Worm (Caenorhabditis elegans): Measurements from ENCODE around the gene tsp-21.

tsp-21 gene

ce11 chrX:9905840-9906239, 26.3 kb upstream of the tsp-21 start, which contains the start of gene F21G4.5:
Gene F21G4.5 (plus strand): TSS chrX:9906140.
- no peak for TF ChIP-seq ztf-4 (tag; optimal IDR thresholded peaks at IDR 0.05)
- no peak for TF ChIP-seq fos-1 (tag; optimal IDR thresholded peaks at IDR 0.05)
- TF ChIP-seq nhr-25 (tag; optimal IDR thresholded peaks at IDR 0.05) = no peak
- TF ChIP-seq ZK546.5 (tag; optimal IDR thresholded peaks at IDR 0.05) = no peak
- TF ChIP-seq nfya-1 (tag; optimal IDR thresholded peaks at IDR 0.05; ENCODE audit: insufficient read depth) = no peak
- TF ChIP-seq skn-1 (tag; optimal IDR thresholded peaks at IDR 0.05) = no peak
- no peak for TF ChIP-seq unc-39 (tag; optimal IDR thresholded peaks at IDR 0.05)
- no peak for TF ChIP-seq mdl-1 (tag; optimal IDR thresholded peaks at IDR 0.05)

ce11 chrX:9917362-9917761, 14.8 kb upstream of the tsp-21 start, which contains the start of gene F21G4.6:
Gene F21G4.6 (minus strand): TSS chrX:9917448.
- TF ChIP-seq lsy-12 (tag; optimal IDR thresholded peaks at IDR 0.05) (no peak), ztf-11 (tag; optimal IDR thresholded peaks at IDR 0.05) (no peak), nfya-1 (tag; optimal IDR thresholded peaks at IDR 0.05; ENCODE audit: insufficient read depth) (peak; percentile 78), mdl-1 (tag; optimal IDR thresholded peaks at IDR 0.05) (no peak)

- TF ChIP-seq nhr-237 (tag; optimal IDR thresholded peaks at IDR 0.05) (no peak), nfya-1 (tag; optimal IDR thresholded peaks at IDR 0.05; ENCODE audit: insufficient read depth) (no peak), ztf-4 (tag; optimal IDR thresholded peaks at IDR 0.05) (no peak)
These were observed 13.2 kb upstream of the tsp-21 start, which contains the start of gene folr-1 for ce11 chrX:9918997-9919396. Gene folr-1 (plus strand): TSS chrX:9919297.

ce11 chrX:9921257-9921656, 10.9 kb upstream of the tsp-21 start, which contains the start of gene C17G1.2:
Gene C17G1.2 (plus strand): TSS chrX:9921557.
- TF ChIP-seq nhr-25 (tag; optimal IDR thresholded peaks at IDR 0.05) (no peak), elt-1 (tag; optimal IDR thresholded peaks at IDR 0.05) (no peak), snpc-4 (tag; optimal IDR thresholded peaks at IDR 0.05) (no peak), lsy-12 (tag; optimal IDR thresholded peaks at IDR 0.05) (no peak), daf-12 (tag; optimal IDR thresholded peaks at IDR 0.05) (no peak), nhr-237 (tag; optimal IDR thresholded peaks at IDR 0.05) (no peak)

- TF ChIP-seq ZK546.5 (tag; optimal IDR thresholded peaks at IDR 0.05) = no peak
- TF ChIP-seq elt-2 (tag; optimal IDR thresholded peaks at IDR 0.05) = peak; percentile 71
- TF ChIP-seq ceh-16 (tag; optimal IDR thresholded peaks at IDR 0.05) = no peak
- no peak for TF ChIP-seq nhr-11 (tag; optimal IDR thresholded peaks at IDR 0.05)
- no peak for TF ChIP-seq nhr-23 (tag; optimal IDR thresholded peaks at IDR 0.05)
- TF ChIP-seq mdl-1 (tag; optimal IDR thresholded peaks at IDR 0.05) = no peak
- TF ChIP-seq lsy-12 (tag; optimal IDR thresholded peaks at IDR 0.05) = no peak
- TF ChIP-seq nhr-25 (tag; optimal IDR thresholded peaks at IDR 0.05) = no peak
- no peak for TF ChIP-seq ceh-9 (tag; optimal IDR thresholded peaks at IDR 0.05)
- TF ChIP-seq R02D3.7 (tag; optimal IDR thresholded peaks at IDR 0.05) = no peak
- no peak for TF ChIP-seq elt-3 (tag; optimal IDR thresholded peaks at IDR 0.05)
- TF ChIP-seq pqm-1 (tag; optimal IDR thresholded peaks at IDR 0.05) = peak; percentile 39
- no peak for TF ChIP-seq egl-27 (tag; optimal IDR thresholded peaks at IDR 0.05)
These were observed 7.2 kb upstream of the tsp-21 start, which contains the start of gene ugt-23 for ce11 chrX:9924962-9925361. Gene ugt-23 (minus strand): TSS chrX:9925173.

- TF ChIP-seq nhr-77 (tag; optimal IDR thresholded peaks at IDR 0.05) = no peak
- no peak for TF ChIP-seq egl-27 (tag; optimal IDR thresholded peaks at IDR 0.05)
- no peak for TF ChIP-seq sea-2 (GFP tag; optimal IDR thresholded peaks at IDR 0.05)
- TF ChIP-seq tbx-2 (tag; optimal IDR thresholded peaks at IDR 0.05) = no peak
- TF ChIP-seq skn-1 (tag; optimal IDR thresholded peaks at IDR 0.05) = peak; percentile 3
These were observed 4.2 kb upstream of the tsp-21 start for ce11 chrX:9927993-9928392.

ce11 chrX:9931362-9931761, 809 bp upstream of the tsp-21 start, which contains the start of gene nra-3:
Gene nra-3 (minus strand): TSS chrX:9931462.
- TF ChIP-seq nhr-43 (tag; optimal IDR thresholded peaks at IDR 0.05; ENCODE audit: poor library complexity, severe bottlenecking) = no peak
